Worm (Caenorhabditis elegans): ENCODE measurements around the gene F23B12.4.

The F23B12.4 gene

DNA sequence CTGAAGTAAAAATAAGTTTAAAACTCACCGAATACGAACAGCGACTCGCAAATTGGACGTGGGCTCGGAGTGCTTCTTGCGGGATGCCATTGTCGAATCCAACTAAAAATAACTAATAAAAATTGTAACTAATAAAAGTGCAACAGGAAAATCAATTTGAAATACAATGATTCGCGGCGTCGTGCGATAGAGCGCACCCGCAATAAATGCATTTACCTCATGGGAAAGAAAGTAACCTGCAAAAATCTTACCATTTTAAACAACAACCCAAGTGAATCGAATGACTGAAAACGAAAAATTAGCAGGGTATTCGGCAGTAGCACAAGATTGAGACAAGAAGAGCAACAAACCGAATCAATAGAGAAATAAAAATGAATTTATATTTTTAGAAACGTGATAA is 15.7 kb downstream of the F23B12.4 start, which contains the start of gene bmk-1:
bmk-1 (minus strand) TSS at position 359 of the 400 bp plus-strand sequence.
- TF ChIP-seq ces-1 (GFP tag; optimal IDR thresholded peaks at IDR 0.05) (no peak), ceh-63 (GFP tag; optimal IDR thresholded peaks at IDR 0.05) (no peak), tlp-1 (tag; optimal IDR thresholded peaks at IDR 0.05) (no peak), ama-1 (optimal IDR thresholded peaks at IDR 0.05) (no peak), mab-9 (GFP tag; IDR thresholded peaks at IDR 0.05) (no peak), nhr-85 (tag) (no peak), dpl-1 (GFP tag; optimal IDR thresholded peaks at IDR 0.05) (peak; percentile 75 to 87 (median 82)), nhr-237 (tag; optimal IDR thresholded peaks at IDR 0.05) (no peak), sox-4 (tag; optimal IDR thresholded peaks at IDR 0.05) (no peak), nhr-20 (tag; optimal IDR thresholded peaks at IDR 0.05) (peak; percentile 13), lsy-2 (tag; optimal IDR thresholded peaks at IDR 0.05) (peak in 1 of 2 experiments; percentile 49), nhr-12 (tag; optimal IDR thresholded peaks at IDR 0.05) (no peak), lin-35 (GFP tag; optimal IDR thresholded peaks at IDR 0.05) (peak; percentile 71 to 92), efl-1 (optimal IDR thresholded peaks at IDR 0.05) (peak; percentile 82 to 94), efl-1 (GFP tag; optimal IDR thresholded peaks at IDR 0.05 in 1 of 2) (peak; percentile 84 to 99), lin-39 (tag; optimal IDR thresholded peaks at IDR 0.05) (no peak), C16A3.4 (tag; optimal IDR thresholded peaks at IDR 0.05) (peak; percentile 23), unc-130 (tag; optimal IDR thresholded peaks at IDR 0.05) (peak; percentile 16), snu-23 (GFP tag; optimal IDR thresholded peaks at IDR 0.05) (peak; percentile 4), hlh-17 (GFP tag; optimal IDR thresholded peaks at IDR 0.05; ENCODE audit: borderline replicate concordance) (no peak), ztf-4 (tag; optimal IDR thresholded peaks at IDR 0.05) (no peak)

ce11 chrV:14457070-14457469 is 16.1 kb downstream of the F23B12.4 start, which contains the start of gene coh-3:
TSS of gene coh-3 (plus strand) at chrV:14457422.
- TF ChIP-seq sox-4 (tag; optimal IDR thresholded peaks at IDR 0.05), result no peak
- no peak for TF ChIP-seq dsc-1 (tag; optimal IDR thresholded peaks at IDR 0.05)
- no peak for TF ChIP-seq hpl-2 (GFP tag; optimal IDR thresholded peaks at IDR 0.05)
- TF ChIP-seq pag-3 (tag; optimal IDR thresholded peaks at IDR 0.05; ENCODE audit: borderline replicate concordance, insufficient read depth), result no peak
- TF ChIP-seq xbp-1 (tag; optimal IDR thresholded peaks at IDR 0.05), result no peak

DNA sequence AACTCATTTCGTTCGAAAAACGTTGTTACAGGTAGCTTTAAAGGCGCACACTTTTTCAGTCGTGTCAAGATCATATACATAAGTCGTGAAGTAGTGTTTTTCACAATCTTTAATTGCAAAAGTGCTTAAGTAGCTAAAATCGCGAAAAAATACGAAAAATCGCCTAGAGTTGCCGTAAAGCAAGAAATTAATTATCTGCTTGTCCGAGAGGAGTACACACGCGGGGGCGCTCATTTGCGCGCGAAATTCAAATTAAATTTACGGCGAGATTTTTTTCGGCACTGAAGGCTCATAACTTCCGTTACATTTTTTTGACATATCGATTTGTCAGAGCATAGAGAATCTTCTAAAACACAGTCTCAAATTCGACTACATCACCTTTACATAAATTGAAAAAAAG is 19.2 kb downstream of the F23B12.4 start:
- no peak for TF ChIP-seq F16B12.6 (tag; optimal IDR thresholded peaks at IDR 0.05)
- no peak for TF ChIP-seq lin-35 (GFP tag; optimal IDR thresholded peaks at IDR 0.05)
- no peak for TF ChIP-seq zag-1 (tag; optimal IDR thresholded peaks at IDR 0.05)
- no peak for TF ChIP-seq ceh-88 (GFP tag; IDR thresholded peaks at IDR 0.05)
- peak in 1 of 3 experiments; percentile 7 for TF ChIP-seq dpl-1 (GFP tag; optimal IDR thresholded peaks at IDR 0.05)
- TF ChIP-seq zip-4 (GFP tag; optimal IDR thresholded peaks at IDR 0.05), result no peak
- no peak for TF ChIP-seq blmp-1 (tag; optimal IDR thresholded peaks at IDR 0.05)
- no peak for TF ChIP-seq C34B4.2 (tag; optimal IDR thresholded peaks at IDR 0.05)
- no peak for TF ChIP-seq mef-2 (tag; optimal IDR thresholded peaks at IDR 0.05)
- TF ChIP-seq elt-2 (tag; optimal IDR thresholded peaks at IDR 0.05), result no peak
- TF ChIP-seq efl-1 (optimal IDR thresholded peaks at IDR 0.05), result peak in 1 of 2 experiments; percentile 6
- peak; percentile 15 to 86 for TF ChIP-seq efl-1 (GFP tag; optimal IDR thresholded peaks at IDR 0.05 in 1 of 2)
- TF ChIP-seq nhr-237 (tag; optimal IDR thresholded peaks at IDR 0.05), result no peak

ce11 chrV:14460615-14461102 is 19.7 kb downstream of the F23B12.4 start, which contains the start of gene F08H9.2:
TSS of gene F08H9.2 (plus strand) at chrV:14460665.
- TF ChIP-seq nhr-85 (tag), result no peak
- no peak for TF ChIP-seq ets-5 (GFP tag; IDR thresholded peaks at IDR 0.05)
- no peak for TF ChIP-seq lsy-2 (tag; optimal IDR thresholded peaks at IDR 0.05)
- TF ChIP-seq nhr-90 (tag; optimal IDR thresholded peaks at IDR 0.05; ENCODE audit: poor library complexity), result no peak
- no peak for TF ChIP-seq vab-15 (tag; optimal IDR thresholded peaks at IDR 0.05)
- no peak for TF ChIP-seq egl-13 (tag; optimal IDR thresholded peaks at IDR 0.05)
- no peak for TF ChIP-seq elt-2 (tag; optimal IDR thresholded peaks at IDR 0.05)
- no peak for TF ChIP-seq egl-27 (tag; optimal IDR thresholded peaks at IDR 0.05)
- no peak for TF ChIP-seq ceh-63 (GFP tag; optimal IDR thresholded peaks at IDR 0.05)
